Fruit fly (Drosophila melanogaster): ENCODE data around the gene CG42688.
A peak's percentile ranks its signal among the peaks of the same experiment; 100 is the strongest.

CG42688 gene

dm6 chr2L:19158679-19159551 lies 23.7 kb downstream of the CG42688 start (continued):
- peak; percentile 37 for TF ChIP-seq phol (tag; optimal IDR thresholded peaks at IDR 0.05)
- 0 out of 3 replicates have a peak, but pooled peaks have one; percentile 9 for TF ChIP-seq CG11695 (GFP tag; IDR thresholded peaks at IDR 0.05)
- peak; percentile 52 for TF ChIP-seq Blimp-1 (GFP tag; optimal IDR thresholded peaks at IDR 0.05)
- peak; percentile 56 for TF ChIP-seq Vsx1 (GFP tag; optimal IDR thresholded peaks at IDR 0.05)
- peak; percentile 45; the same call in 1 of the 3 replicates for TF ChIP-seq croc (GFP tag; conservative IDR thresholded peaks at IDR 0.05)
- TF ChIP-seq usp (GFP tag; optimal IDR thresholded peaks at IDR 0.05) = no peak
- TF ChIP-seq CG7372 (GFP tag; IDR thresholded peaks at IDR 0.05) = 0 out of 2 replicates have a peak, but pooled peaks have one; percentile 36
- TF ChIP-seq Asciz (GFP tag; optimal IDR thresholded peaks at IDR 0.05) = peak; percentile 16
- TF ChIP-seq CG18764 (GFP tag; optimal IDR thresholded peaks at IDR 0.05) = no peak
- peak; percentile 50; the same call in 1 of the 2 replicates for TF ChIP-seq Xrp1 (GFP tag; IDR thresholded peaks at IDR 0.05)
- TF ChIP-seq Hr3 (GFP tag; optimal IDR thresholded peaks at IDR 0.05) = peak; percentile 24
- TF ChIP-seq vfl (GFP tag; optimal IDR thresholded peaks at IDR 0.05) = peak; percentile 18
- no peak for TF ChIP-seq abd-A (tag; optimal IDR thresholded peaks at IDR 0.05)
- TF ChIP-seq Hr39 (optimal IDR thresholded peaks at IDR 0.05) = no peak
- no peak for TF ChIP-seq Abd-B (GFP tag; optimal IDR thresholded peaks at IDR 0.05)
- no peak for TF ChIP-seq B-H2 (GFP tag; optimal IDR thresholded peaks at IDR 0.05)
- TF ChIP-seq schlank (tag; optimal IDR thresholded peaks at IDR 0.05) = no peak
- TF ChIP-seq unc-4 (GFP tag; IDR thresholded peaks at IDR 0.05; ENCODE audit: partially characterized antibody) = no peak
- TF ChIP-seq insv (GFP tag; optimal IDR thresholded peaks at IDR 0.05) = no peak
- TF ChIP-seq CG3838 (GFP tag; optimal IDR thresholded peaks at IDR 0.05) = peak; percentile 55
- no peak for TF ChIP-seq CG7987 (GFP tag; optimal IDR thresholded peaks at IDR 0.05)
- TF ChIP-seq shn (GFP tag; optimal IDR thresholded peaks at IDR 0.05) = peak; percentile 27
- TF ChIP-seq CG2202 (tag; optimal IDR thresholded peaks at IDR 0.05) = no peak
- TF ChIP-seq Bteb2 (GFP tag; optimal IDR thresholded peaks at IDR 0.05) = no peak
- no peak for TF ChIP-seq z (GFP tag; IDR thresholded peaks at IDR 0.05)
- TF ChIP-seq NC2β (GFP tag; optimal IDR thresholded peaks at IDR 0.05) = no peak
- TF ChIP-seq cas (GFP tag; IDR thresholded peaks at IDR 0.05) = no peak
- peak; percentile 25 for TF ChIP-seq Sox102F (GFP tag; optimal IDR thresholded peaks at IDR 0.05)
- no peak for TF ChIP-seq CG3726 (GFP tag; IDR thresholded peaks at IDR 0.05)
- no peak for TF ChIP-seq Eip74EF (GFP tag; optimal IDR thresholded peaks at IDR 0.05)
- peak; percentile 37 for TF ChIP-seq Hsf (GFP tag; optimal IDR thresholded peaks at IDR 0.05)
- no peak for TF ChIP-seq crc (GFP tag; optimal IDR thresholded peaks at IDR 0.05)
- TF ChIP-seq CG15269 (tag; optimal IDR thresholded peaks at IDR 0.05) = peak; percentile 26
- no peak for TF ChIP-seq en (GFP tag; optimal IDR thresholded peaks at IDR 0.05)
- TF ChIP-seq Oaz (GFP tag; IDR thresholded peaks at IDR 0.05) = no peak
- TF ChIP-seq CG11085 (GFP tag; IDR thresholded peaks at IDR 0.05) = no peak
- TF ChIP-seq kah (GFP tag; optimal IDR thresholded peaks at IDR 0.05) = no peak
- peak; percentile 19 for TF ChIP-seq CG9817 (tag; optimal IDR thresholded peaks at IDR 0.05)
- no peak for TF ChIP-seq odd (GFP tag; optimal IDR thresholded peaks at IDR 0.05)
- TF ChIP-seq knrl (GFP tag; IDR thresholded peaks at IDR 0.05; ENCODE audit: partially characterized antibody) = peak; percentile 9; the same call in 1 of the 3 replicates
- TF ChIP-seq slou (GFP tag; optimal IDR thresholded peaks at IDR 0.05) = no peak
- TF ChIP-seq otp (GFP tag; IDR thresholded peaks at IDR 0.05) = no peak
- TF ChIP-seq pzg (GFP tag; optimal IDR thresholded peaks at IDR 0.05) = no peak
- peak; percentile 10 for TF ChIP-seq PHDP (tag; optimal IDR thresholded peaks at IDR 0.05)
- no peak for TF ChIP-seq MTF-1 (GFP tag; optimal IDR thresholded peaks at IDR 0.05; ENCODE audit: borderline replicate concordance)
- no peak for TF ChIP-seq gsb (GFP tag; IDR thresholded peaks at IDR 0.05)
- no peak for TF ChIP-seq CG14965 (GFP tag; optimal IDR thresholded peaks at IDR 0.05; ENCODE audit: borderline replicate concordance)
- TF ChIP-seq CG18599 (GFP tag; optimal IDR thresholded peaks at IDR 0.05) = peak; percentile 16

Data from whole organism, embryonic.